Worm (Caenorhabditis elegans) whole organism, L1 larva: ENCODE data around the gene F09E5.8.
A peak's percentile ranks its signal among the peaks of the same experiment; 100 is the strongest.

Experiments used
- C04F5.9 ChIP-seq: sonication (generic microtip); optimal IDR thresholded peaks from 2 replicates; lab custom pipeline; 2016; ENCODE audit warnings: missing genetic modification characterization, missing compliant biosample characterization
- C16A3.4 ChIP-seq: fragments of 150-350 bp; optimal IDR thresholded peaks from 2 replicates; lab custom pipeline; 2014; ENCODE audit warnings: missing biosample characterization, missing genetic modification characterization
- C34B4.2 ChIP-seq: sonication (generic microtip); optimal IDR thresholded peaks from 2 replicates; lab custom pipeline; 2017; ENCODE audit warnings: mild to moderate bottlenecking, missing genetic modification characterization, missing compliant biosample characterization
- F16B12.6 ChIP-seq: fragments of 150-350 bp; optimal IDR thresholded peaks from 2 replicates; lab custom pipeline; 2014; ENCODE audit warnings: missing biosample characterization, missing genetic modification characterization
- Y116A8C.19 ChIP-seq: sonication (generic microtip); optimal IDR thresholded peaks from 2 replicates; lab custom pipeline; 2016; ENCODE audit warnings: missing compliant biosample characterization, missing genetic modification characterization, borderline replicate concordance
- alr-1 ChIP-seq: fragments of 200-800 bp; sonication (Bioruptor generic); optimal IDR thresholded peaks from 2 replicates; lab custom pipeline; 2018; ENCODE audit warnings: borderline replicate concordance, mild to moderate bottlenecking, missing genetic modification characterization, missing compliant biosample characterization
- aly-2 ChIP-seq: fragments of 150-350 bp; optimal IDR thresholded peaks from 2 replicates; lab custom pipeline; 2014; ENCODE audit warnings: missing biosample characterization, missing genetic modification characterization
- ama-1 ChIP-seq: fragments of 150-350 bp; optimal IDR thresholded peaks from 2 replicates; lab custom pipeline; 2014
- blmp-1 ChIP-seq: fragments of 150-350 bp; optimal IDR thresholded peaks from 2 replicates; lab custom pipeline; 2014; ENCODE audit warnings: missing biosample characterization, missing genetic modification characterization
- ceh-63 ChIP-seq: fragments of 200-800 bp; sonication (Bioruptor generic); optimal IDR thresholded peaks from 2 replicates; lab custom pipeline; 2018; ENCODE audit warnings: mild to moderate bottlenecking, missing genetic modification characterization, missing compliant biosample characterization
- ceh-8 ChIP-seq: fragments of 200-800 bp; sonication (Bioruptor generic); optimal IDR thresholded peaks from 2 replicates; lab custom pipeline; 2018; ENCODE audit warnings: mild to moderate bottlenecking, missing genetic modification characterization, moderate library complexity, missing compliant biosample characterization
- ceh-82 ChIP-seq, 3 experiments: fragments of 150-350 bp in 1 of 3; sonication (generic microtip) in 2 of 3; optimal IDR thresholded peaks; 2 replicates each; lab custom pipeline; 2014 to 2017; ENCODE audit warnings: missing biosample characterization in 3 of 3, missing genetic modification characterization in 3 of 3
- ceh-88 ChIP-seq: fragments of 200-800 bp; sonication (Bioruptor generic); IDR thresholded peaks from 2 replicates; pipeline ENCODE4 v1.3.6; 2022; ENCODE audit warnings: missing genetic modification characterization, missing compliant biosample characterization
- ceh-90 ChIP-seq: sonication (generic microtip); optimal IDR thresholded peaks from 2 replicates; lab custom pipeline; 2016; ENCODE audit warnings: missing genetic modification characterization, missing compliant biosample characterization
- dsc-1 ChIP-seq: sonication (generic microtip); optimal IDR thresholded peaks from 2 replicates; lab custom pipeline; 2016; ENCODE audit warnings: mild to moderate bottlenecking, missing genetic modification characterization, missing compliant biosample characterization
- efl-1 ChIP-seq, 4 experiments: fragments of 150-350 bp; optimal IDR thresholded peaks in 3 of 4; peaks in 1 of 4; 1 replicate in 1 of 4; 2 replicates in 3 of 4; lab custom pipeline; 2014; ENCODE audit warnings: missing biosample characterization in 2 of 4, missing genetic modification characterization in 2 of 4, missing genetic modification reagents in 2 of 4
- elt-3 ChIP-seq, 6 experiments: fragments of 150-350 bp in 1 of 6; sonication (generic microtip); optimal IDR thresholded peaks; 2 replicates each; lab custom pipeline; 2017 to 2018; ENCODE audit warnings: missing biosample characterization in 6 of 6, missing genetic modification characterization in 6 of 6, inconsistent platforms in 1 of 6
- fkh-10 ChIP-seq: sonication (generic microtip); optimal IDR thresholded peaks from 2 replicates; lab custom pipeline; 2017; ENCODE audit warnings: missing biosample characterization, missing genetic modification reagents, missing genetic modification characterization
- fkh-4 ChIP-seq: sonication (generic microtip); optimal IDR thresholded peaks from 2 replicates; lab custom pipeline; 2016; ENCODE audit warnings: missing compliant biosample characterization, missing genetic modification characterization, borderline replicate concordance
- fos-1 ChIP-seq: fragments of 150-350 bp; optimal IDR thresholded peaks from 2 replicates; lab custom pipeline; 2014; ENCODE audit warnings: missing biosample characterization, missing genetic modification characterization
- isw-1 ChIP-seq: fragments of 200-800 bp; sonication (Bioruptor generic); IDR thresholded peaks from 2 replicates; pipeline ENCODE4 v1.3.6; 2022; ENCODE audit warnings: missing genetic modification characterization, missing compliant biosample characterization
- lin-13 ChIP-seq: fragments of 150-350 bp; optimal IDR thresholded peaks from 2 replicates; lab custom pipeline; 2014; ENCODE audit warnings: missing biosample characterization, missing genetic modification reagents, missing genetic modification characterization
- lin-15B ChIP-seq: fragments of 150-350 bp; sonication (generic microtip); optimal IDR thresholded peaks from 3 replicates; lab custom pipeline; 2014; ENCODE audit warnings: missing biosample characterization, missing genetic modification characterization
- lsy-2 ChIP-seq, 2 experiments: fragments of 150-350 bp; optimal IDR thresholded peaks; 2 replicates each; lab custom pipeline; 2014; ENCODE audit warnings: missing biosample characterization in 2 of 2, missing genetic modification characterization in 2 of 2
- mab-9 ChIP-seq: fragments of 200-800 bp; sonication (Bioruptor generic); IDR thresholded peaks from 2 replicates; pipeline ENCODE4 v1.3.6; 2022; ENCODE audit warnings: missing genetic modification reagents, missing genetic modification characterization, missing compliant biosample characterization
- mdl-1 ChIP-seq, 2 experiments: fragments of 150-350 bp; optimal IDR thresholded peaks; 2 replicates each; lab custom pipeline; 2014 to 2017; ENCODE audit warnings: missing biosample characterization in 2 of 2, missing genetic modification characterization in 2 of 2, inconsistent platforms in 1 of 2
- mef-2 ChIP-seq: fragments of 150-350 bp; optimal IDR thresholded peaks from 2 replicates; lab custom pipeline; 2014; ENCODE audit warnings: missing biosample characterization, missing genetic modification characterization
- nhr-11 ChIP-seq: fragments of 150-350 bp; optimal IDR thresholded peaks from 2 replicates; lab custom pipeline; 2014; ENCODE audit warnings: missing biosample characterization, missing genetic modification characterization
- nhr-12 ChIP-seq: sonication (generic microtip); optimal IDR thresholded peaks from 2 replicates; lab custom pipeline; 2017; ENCODE audit warnings: missing biosample characterization, missing genetic modification characterization
- nhr-19 ChIP-seq: fragments of 200-800 bp; sonication (Bioruptor generic); conservative IDR thresholded peaks from 2 replicates; pipeline ENCODE4 v1.3.6; 2022; ENCODE audit warnings: missing genetic modification characterization, missing compliant biosample characterization
- nhr-20 ChIP-seq: sonication (generic microtip); optimal IDR thresholded peaks from 2 replicates; lab custom pipeline; 2016; ENCODE audit warnings: mild to moderate bottlenecking, missing genetic modification characterization, missing compliant biosample characterization
- nhr-237 ChIP-seq: fragments of 150-350 bp; optimal IDR thresholded peaks from 2 replicates; lab custom pipeline; 2014; ENCODE audit warnings: missing biosample characterization, missing genetic modification characterization
- nhr-28 ChIP-seq: fragments of 150-350 bp; optimal IDR thresholded peaks from 2 replicates; lab custom pipeline; 2014; ENCODE audit warnings: missing biosample characterization, missing genetic modification characterization
- nhr-77 ChIP-seq: fragments of 150-350 bp; optimal IDR thresholded peaks from 2 replicates; lab custom pipeline; 2014; ENCODE audit warnings: missing biosample characterization, missing genetic modification characterization
- nhr-85 ChIP-seq: sonication (generic microtip); peaks from one replicate; lab custom pipeline; 2016; ENCODE audit warnings: missing genetic modification characterization, inconsistent platforms, missing compliant biosample characterization
- pag-3 ChIP-seq: sonication (generic microtip); optimal IDR thresholded peaks from 2 replicates; lab custom pipeline; 2017; ENCODE audit warnings: missing genetic modification characterization, mild to moderate bottlenecking, missing compliant biosample characterization, antibody characterized with exemption, borderline replicate concordance; ENCODE audit not compliant: insufficient read depth
- pax-3 ChIP-seq: fragments of 200-800 bp; sonication (Bioruptor generic); optimal IDR thresholded peaks from 2 replicates; lab custom pipeline; 2018; ENCODE audit warnings: mild to moderate bottlenecking, missing genetic modification characterization, moderate library complexity, missing compliant biosample characterization
- pqm-1 ChIP-seq: sonication (generic microtip); optimal IDR thresholded peaks from 3 replicates; lab custom pipeline; 2017; ENCODE audit warnings: missing biosample characterization, missing genetic modification characterization
- rnt-1 ChIP-seq: sonication (generic microtip); optimal IDR thresholded peaks from 2 replicates; lab custom pipeline; 2016; ENCODE audit warnings: mild to moderate bottlenecking, missing genetic modification characterization, moderate library complexity, missing compliant biosample characterization
- skn-1 ChIP-seq: fragments of 150-350 bp; optimal IDR thresholded peaks from 2 replicates; lab custom pipeline; 2014; ENCODE audit warnings: missing biosample characterization, missing genetic modification characterization
- snpc-4 ChIP-seq: fragments of 150-350 bp; optimal IDR thresholded peaks from 2 replicates; lab custom pipeline; 2014; ENCODE audit warnings: missing biosample characterization, missing genetic modification characterization
- snu-23 ChIP-seq: sonication (generic microtip); optimal IDR thresholded peaks from 2 replicates; lab custom pipeline; 2016; ENCODE audit warnings: missing genetic modification characterization, missing compliant biosample characterization
- sup-37 ChIP-seq: fragments of 200-800 bp; sonication (Bioruptor generic); optimal IDR thresholded peaks from 2 replicates; lab custom pipeline; 2018; ENCODE audit warnings: mild to moderate bottlenecking, missing genetic modification characterization, missing compliant biosample characterization
- swsn-7 ChIP-seq: sonication (generic microtip); optimal IDR thresholded peaks from 2 replicates; lab custom pipeline; 2016; ENCODE audit warnings: missing genetic modification characterization, missing compliant biosample characterization
- tbx-2 ChIP-seq: sonication (generic microtip); optimal IDR thresholded peaks from 2 replicates; lab custom pipeline; 2016; ENCODE audit warnings: missing genetic modification characterization, missing compliant biosample characterization
- unc-130 ChIP-seq: fragments of 150-350 bp; optimal IDR thresholded peaks from 2 replicates; lab custom pipeline; 2017; ENCODE audit warnings: missing biosample characterization, missing genetic modification characterization, inconsistent platforms
- unc-62 ChIP-seq: fragments of 150-350 bp; optimal IDR thresholded peaks from 2 replicates; lab custom pipeline; 2014; ENCODE audit warnings: missing biosample characterization, missing genetic modification reagents, missing genetic modification characterization
- unc-86 ChIP-seq: sonication (generic microtip); optimal IDR thresholded peaks from 2 replicates; lab custom pipeline; 2016; ENCODE audit warnings: missing genetic modification characterization, missing compliant biosample characterization
- unc-98 ChIP-seq: fragments of 200-800 bp; sonication (Bioruptor generic); IDR thresholded peaks from 2 replicates; pipeline ENCODE4 v1.3.6; 2022; ENCODE audit warnings: missing genetic modification characterization, missing compliant biosample characterization
- xbp-1 ChIP-seq: sonication (generic microtip); optimal IDR thresholded peaks from 2 replicates; lab custom pipeline; 2016; ENCODE audit warnings: missing genetic modification characterization, missing compliant biosample characterization
- zip-4 ChIP-seq: fragments of 200-800 bp; sonication (Bioruptor generic); optimal IDR thresholded peaks from 2 replicates; lab custom pipeline; 2018; ENCODE audit warnings: mild to moderate bottlenecking, missing genetic modification characterization, moderate library complexity, missing compliant biosample characterization
- ztf-11 ChIP-seq, 2 experiments: sonication (generic microtip); optimal IDR thresholded peaks; 2 replicates each; lab custom pipeline; 2016 to 2017; ENCODE audit warnings: missing genetic modification characterization in 2 of 2, missing biosample characterization in 1 of 2, missing compliant biosample characterization in 1 of 2

F09E5.8 gene

ce11 chrII:5330206-5330686 lies 20.2 kb upstream of the F09E5.8 start:
- TF ChIP-seq ceh-90 (tag; lab: Kevin White, UChicago) = no peak
- peak; percentile 82 for TF ChIP-seq nhr-19
- TF ChIP-seq elt-3 (tag; optimal IDR thresholded peaks at IDR 0.05; lab: Kevin White, UChicago) = peak in 3 of 6 experiments; percentile 44 to 77 (median 70)
- no peak for TF ChIP-seq pqm-1 (tag; lab: Kevin White, UChicago)
- peak; percentile 79 for TF ChIP-seq C16A3.4 (tag; lab: Kevin White, UChicago)
- peak; percentile 84 for TF ChIP-seq swsn-7 (tag; lab: Kevin White, UChicago)
- TF ChIP-seq pax-3 (tag; lab: Kevin White, UChicago) = peak; percentile 56
- no peak for TF ChIP-seq Y116A8C.19 (tag; lab: Kevin White, UChicago)
- TF ChIP-seq dsc-1 (tag; lab: Kevin White, UChicago) = peak; percentile 86
- peak; percentile 57 for TF ChIP-seq unc-86
- TF ChIP-seq nhr-77 (tag; lab: Kevin White, UChicago) = peak; percentile 89
- no peak for TF ChIP-seq pag-3 (tag; lab: Kevin White, UChicago)
- no peak for TF ChIP-seq unc-98 (GFP tag; lab: Robert Waterston, UW)
- TF ChIP-seq aly-2 (tag; lab: Kevin White, UChicago) = no peak
- TF ChIP-seq nhr-20 = peak; percentile 95
- peak; percentile 75 to 87 for TF ChIP-seq lsy-2 (tag; optimal IDR thresholded peaks at IDR 0.05; lab: Kevin White, UChicago)
- no peak for TF ChIP-seq ceh-63
- TF ChIP-seq mef-2 (tag; lab: Kevin White, UChicago) = no peak
- no peak for TF ChIP-seq alr-1 (tag; lab: Kevin White, UChicago)
- peak; percentile 36; the same call in 1 of the 2 replicates for TF ChIP-seq isw-1 (GFP tag; lab: Robert Waterston, UW)
- peak; percentile 73 for TF ChIP-seq lin-13
- peak; percentile 94 for TF ChIP-seq blmp-1 (tag; lab: Kevin White, UChicago)
- peak; percentile 49; the same call in 1 of the 2 replicates for TF ChIP-seq mab-9 (GFP tag; lab: Robert Waterston, UW)
- TF ChIP-seq ceh-88 = 0 out of 2 replicates have a peak, but pooled peaks have one; percentile 16
- peak; percentile 83 for TF ChIP-seq tbx-2 (tag; lab: Kevin White, UChicago)
- TF ChIP-seq snpc-4 (tag; lab: Kevin White, UChicago) = peak; percentile 25
- peak; percentile 78 for TF ChIP-seq skn-1 (tag; lab: Kevin White, UChicago)
- TF ChIP-seq efl-1 (optimal IDR thresholded peaks at IDR 0.05; lab: Kevin White, UChicago) = peak; percentile 77 to 81
- TF ChIP-seq efl-1 (GFP tag; optimal IDR thresholded peaks at IDR 0.05 in 1 of 2; lab: Kevin White, UChicago) = peak; percentile 44 to 95
- TF ChIP-seq ztf-11 (tag; optimal IDR thresholded peaks at IDR 0.05; lab: Kevin White, UChicago) = peak in 1 of 2 experiments; percentile 9
- peak; percentile 86 for TF ChIP-seq rnt-1 (tag; lab: Kevin White, UChicago)
- peak; percentile 92 for TF ChIP-seq snu-23 (GFP tag; lab: Kevin White, UChicago)
- no peak for TF ChIP-seq ceh-8
- peak; percentile 36 for TF ChIP-seq C04F5.9 (tag; lab: Kevin White, UChicago)
- TF ChIP-seq zip-4 (GFP tag; lab: Kevin White, UChicago) = peak; percentile 22
- TF ChIP-seq nhr-237 = peak; percentile 75
- no peak for TF ChIP-seq nhr-28 (tag; lab: Kevin White, UChicago)
- no peak for TF ChIP-seq unc-62
- TF ChIP-seq nhr-85 (tag; lab: Kevin White, UChicago) = peak; percentile 100
- TF ChIP-seq nhr-12 (tag; lab: Kevin White, UChicago) = no peak
- TF ChIP-seq xbp-1 (tag; lab: Kevin White, UChicago) = peak; percentile 65
- no peak for TF ChIP-seq F16B12.6 (tag; lab: Kevin White, UChicago)
- no peak for TF ChIP-seq lin-15B (tag; lab: Kevin White, UChicago)
- TF ChIP-seq nhr-11 (tag; lab: Kevin White, UChicago) = peak; percentile 83
- TF ChIP-seq fos-1 (tag; lab: Kevin White, UChicago) = peak; percentile 82
- TF ChIP-seq fkh-4 = no peak
- peak in 1 of 2 experiments; percentile 87 for TF ChIP-seq mdl-1 (tag; optimal IDR thresholded peaks at IDR 0.05; lab: Kevin White, UChicago)
- TF ChIP-seq C34B4.2 (tag; lab: Kevin White, UChicago) = no peak
- peak; percentile 39 for TF ChIP-seq ama-1 (lab: Kevin White, UChicago)
- TF ChIP-seq ceh-82 (tag; optimal IDR thresholded peaks at IDR 0.05; lab: Kevin White, UChicago) = peak in 2 of 3 experiments; percentile 40 to 55
- peak; percentile 15 for TF ChIP-seq sup-37 (GFP tag; lab: Kevin White, UChicago)
- no peak for TF ChIP-seq fkh-10
- no peak for TF ChIP-seq unc-130
